Worm (Caenorhabditis elegans) whole organism, L4/young adult: Measurements from ENCODE around the gene cnc-9.
"Not testable (repeated sequence)": the region's sequence is repeated elsewhere in the genome, so short reads cannot be mapped to it uniquely, and the experiment has no call there.

Experiments used
- W03F9.2 ChIP-seq: fragments of 150-350 bp; optimal IDR thresholded peaks from 2 replicates; lab custom pipeline; 2014; ENCODE audit warnings: missing biosample characterization, missing genetic modification characterization
- dao-5 ChIP-seq: sonication (generic microtip); optimal IDR thresholded peaks from 2 replicates; lab custom pipeline; 2016; ENCODE audit warnings: missing genotype, missing genetic modification characterization, moderate library complexity, missing compliant biosample characterization
- him-1 ChIP-seq: sonication (generic microtip); optimal IDR thresholded peaks from 2 replicates; lab custom pipeline; 2016; ENCODE audit warnings: missing genotype, missing genetic modification reagents, missing genetic modification characterization, missing compliant biosample characterization

Gene cnc-9

ce11 chrV:7400095-7400494, at the start of gene cnc-9:
cnc-9 (minus strand) TSS chrV:7400195.
- TF ChIP-seq W03F9.2 (tag; lab: Kevin White, UChicago) (no peak), dao-5 (tag; lab: Kevin White, UChicago) (no peak), him-1 (tag; lab: Kevin White, UChicago) (no peak)

- TF ChIP-seq him-1 (tag; lab: Kevin White, UChicago), result no peak
- TF ChIP-seq dao-5 (tag; lab: Kevin White, UChicago), result no peak
- no peak for TF ChIP-seq W03F9.2 (tag; lab: Kevin White, UChicago)
These were observed 49.4 kb upstream of the cnc-9 start, which contains the start of gene try-12 for ce11 chrV:7449303-7449827. try-12 (plus strand) TSS chrV:7449353.

DNA sequence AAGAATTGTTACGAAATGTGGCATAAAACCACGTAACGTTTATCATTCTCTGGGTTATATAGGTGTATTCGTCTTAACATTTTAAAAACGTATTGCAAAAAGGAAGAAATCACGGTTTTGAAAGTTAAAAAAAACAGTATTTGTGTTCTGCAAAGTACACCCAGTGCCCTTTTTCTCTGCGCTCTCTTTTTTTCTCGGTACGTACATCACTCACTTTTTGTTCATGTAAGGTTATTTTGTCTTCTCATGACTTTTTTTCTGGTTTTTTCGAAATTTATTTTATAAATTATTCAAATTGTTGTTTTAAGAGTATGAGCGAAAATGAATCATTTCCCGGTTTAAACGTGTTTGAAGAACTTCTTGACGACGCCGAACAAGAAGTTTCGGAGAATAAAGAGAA, 47.0 kb upstream of the cnc-9 start, which contains the start of gene F25E5.5:
TSS of gene F25E5.5 (plus strand) at position 301 of the 400 bp plus-strand sequence.
- no peak for TF ChIP-seq dao-5 (tag; lab: Kevin White, UChicago)
- TF ChIP-seq W03F9.2 (tag; lab: Kevin White, UChicago), result no peak
- no peak for TF ChIP-seq him-1 (tag; lab: Kevin White, UChicago)

ce11 chrV:7444331-7444730, 44.3 kb upstream of the cnc-9 start, which contains the start of gene nhr-141:
nhr-141 (plus strand) TSS chrV:7444661.
- not testable (repeated sequence) for TF ChIP-seq dao-5, W03F9.2, him-1 (tag; lab: Kevin White, UChicago)

ce11 chrV:7439807-7440206, 39.8 kb upstream of the cnc-9 start, which contains the start of gene try-13:
try-13 (plus strand) TSS chrV:7440107.
- TF ChIP-seq him-1 (tag; lab: Kevin White, UChicago) (no peak), W03F9.2 (tag; lab: Kevin White, UChicago) (no peak), dao-5 (tag; lab: Kevin White, UChicago) (no peak)

DNA sequence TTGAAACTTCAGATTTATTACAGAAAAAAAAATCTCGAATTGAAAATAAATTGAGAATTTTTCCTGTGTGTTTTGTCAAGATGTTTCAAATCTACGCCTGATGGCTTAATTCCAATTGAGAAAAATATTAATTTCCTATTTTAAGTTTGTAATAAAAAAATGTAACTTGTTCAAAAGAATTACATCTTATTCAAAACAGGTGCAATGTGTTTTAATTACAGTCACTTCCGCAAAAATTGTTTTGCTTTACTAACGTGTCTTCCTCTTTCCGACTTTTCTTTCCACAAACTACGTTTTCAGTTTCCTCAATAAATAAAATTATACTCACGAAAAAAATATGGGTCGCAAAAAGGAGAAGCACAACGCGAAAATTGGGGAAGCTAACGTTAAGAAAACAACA, 38.0 kb upstream of the cnc-9 start, which contains the start of gene F25E5.16:
TSS of gene F25E5.16 (plus strand) at position 301 of the 400 bp plus-strand sequence.
- no peak for TF ChIP-seq dao-5 (tag; lab: Kevin White, UChicago)
- no peak for TF ChIP-seq W03F9.2 (tag; lab: Kevin White, UChicago)
- no peak for TF ChIP-seq him-1 (tag; lab: Kevin White, UChicago)

ce11 chrV:7437538-7437937, 37.5 kb upstream of the cnc-9 start, which contains the start of gene F25E5.9:
F25E5.9 (minus strand) TSS chrV:7437919.
- no peak for TF ChIP-seq dao-5 (tag; lab: Kevin White, UChicago)
- TF ChIP-seq him-1 (tag; lab: Kevin White, UChicago), result no peak
- TF ChIP-seq W03F9.2 (tag; lab: Kevin White, UChicago), result no peak

DNA sequence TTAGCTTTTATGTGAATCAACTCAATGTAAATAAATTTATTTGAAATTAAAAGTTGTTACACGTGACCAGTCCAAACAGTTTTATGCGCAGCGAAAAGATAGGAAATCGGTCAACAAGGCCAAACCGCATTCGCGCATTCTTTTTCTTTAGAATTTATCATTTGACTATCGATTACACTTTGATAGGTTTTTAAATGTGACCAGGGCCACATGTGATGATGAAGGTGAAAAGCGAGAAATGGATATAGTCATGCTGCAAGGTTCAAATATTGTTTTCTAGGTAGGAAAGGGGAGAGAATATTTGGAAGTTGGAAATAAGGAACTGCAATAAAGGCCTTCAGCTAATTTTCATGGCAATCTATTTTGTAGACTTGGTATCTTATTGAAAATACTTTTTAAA, 36.9 kb upstream of the cnc-9 start:
- TF ChIP-seq W03F9.2 (tag; lab: Kevin White, UChicago) (no peak), dao-5 (tag; lab: Kevin White, UChicago) (no peak), him-1 (tag; lab: Kevin White, UChicago) (no peak)

DNA sequence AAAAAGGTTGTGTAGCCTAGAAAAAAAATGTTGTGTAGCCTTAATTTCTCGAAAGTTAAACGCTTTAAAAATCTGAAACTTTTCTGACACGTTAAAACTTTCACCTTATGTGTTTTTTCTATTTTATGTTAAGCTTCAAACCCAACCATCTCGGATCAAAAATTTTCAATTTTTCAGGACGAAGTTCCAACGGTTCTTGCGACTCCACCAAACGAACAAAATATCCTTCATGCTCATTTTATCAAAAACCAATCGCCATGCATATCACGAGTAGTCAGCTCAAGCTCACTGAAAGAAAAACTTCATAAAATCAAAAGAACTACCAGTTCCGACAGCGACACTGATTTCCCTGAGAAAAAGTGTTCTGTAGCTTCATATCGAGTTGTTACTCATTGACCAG, 36.5 kb upstream of the cnc-9 start:
- TF ChIP-seq him-1 (tag; lab: Kevin White, UChicago) (no peak), W03F9.2 (tag; lab: Kevin White, UChicago) (no peak), dao-5 (tag; lab: Kevin White, UChicago) (no peak)

DNA sequence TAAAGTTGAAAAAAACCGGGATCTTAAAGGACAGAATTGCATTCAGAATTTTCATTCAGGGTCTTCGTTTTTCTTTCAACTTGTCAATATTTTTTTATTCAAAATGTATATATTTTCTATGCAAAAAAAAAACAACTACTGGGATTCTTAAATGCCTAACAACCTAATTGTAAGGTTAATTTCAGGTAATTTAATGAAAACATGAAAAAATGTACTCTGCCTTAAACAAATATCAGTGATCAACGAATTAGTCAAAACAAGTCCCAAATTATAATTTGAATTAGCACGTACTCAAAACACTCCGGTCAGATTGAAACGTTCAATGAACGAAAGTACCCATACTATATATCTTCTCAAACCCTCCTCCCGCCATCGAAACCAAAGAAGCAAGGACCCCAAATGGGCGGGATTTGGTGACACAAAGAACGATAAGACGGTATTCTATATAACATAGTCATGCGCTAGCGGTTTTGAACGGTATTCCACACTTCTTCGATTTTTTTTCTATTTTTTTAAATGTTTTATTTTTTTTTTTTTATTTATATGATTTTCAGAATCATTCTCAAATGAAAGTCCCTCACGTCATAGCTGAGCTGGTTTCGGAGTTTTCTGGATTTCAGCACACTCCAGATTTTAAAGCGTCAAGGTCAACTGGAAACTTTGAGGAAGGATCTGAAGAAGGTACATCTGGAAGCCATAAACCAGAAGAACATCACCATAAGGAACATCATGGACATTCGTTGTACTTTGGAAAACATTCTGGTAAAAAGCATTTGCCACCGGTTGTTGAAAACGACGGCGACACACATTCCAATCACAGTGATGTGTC, 35.6 kb upstream of the cnc-9 start, which contains the start of the genes ddo-2 and F25E5.8:
TSS of gene ddo-2 (minus strand) at position 330 of the 829 bp plus-strand sequence.
TSS of gene F25E5.8 (plus strand) at position 555 of the 829 bp plus-strand sequence.
- TF ChIP-seq W03F9.2 (tag; lab: Kevin White, UChicago), result no peak
- TF ChIP-seq him-1 (tag; lab: Kevin White, UChicago), result no peak
- no peak for TF ChIP-seq dao-5 (tag; lab: Kevin White, UChicago)

DNA sequence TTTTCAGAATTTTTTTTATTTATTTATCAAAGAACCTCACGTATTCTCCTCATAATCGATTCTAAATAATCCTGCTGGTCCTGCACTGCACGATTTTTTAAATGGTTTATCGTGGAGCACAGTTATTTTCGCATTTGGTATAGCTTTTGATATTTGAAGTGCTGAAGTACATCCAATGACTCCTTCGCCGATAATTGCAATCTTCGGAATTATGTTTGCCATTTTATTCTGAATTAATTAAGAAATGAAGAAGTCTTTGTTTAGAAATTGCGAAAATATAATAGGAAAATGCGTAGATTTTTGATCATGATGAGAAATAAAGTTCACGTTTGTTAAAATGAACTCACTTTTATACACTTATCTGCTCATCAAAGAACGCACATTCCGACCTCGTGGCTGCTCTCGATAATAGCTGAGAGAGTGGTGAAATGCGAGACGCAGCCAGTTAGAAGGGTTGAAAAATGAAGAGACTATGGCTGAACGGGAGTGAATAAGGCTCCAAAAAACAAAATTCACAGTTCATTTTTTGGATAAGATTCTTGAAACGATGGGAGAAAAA, 34.9 kb upstream of the cnc-9 start:
- TF ChIP-seq W03F9.2 (tag; lab: Kevin White, UChicago), result peak; percentile 0
- TF ChIP-seq him-1 (tag; lab: Kevin White, UChicago), result no peak

DNA sequence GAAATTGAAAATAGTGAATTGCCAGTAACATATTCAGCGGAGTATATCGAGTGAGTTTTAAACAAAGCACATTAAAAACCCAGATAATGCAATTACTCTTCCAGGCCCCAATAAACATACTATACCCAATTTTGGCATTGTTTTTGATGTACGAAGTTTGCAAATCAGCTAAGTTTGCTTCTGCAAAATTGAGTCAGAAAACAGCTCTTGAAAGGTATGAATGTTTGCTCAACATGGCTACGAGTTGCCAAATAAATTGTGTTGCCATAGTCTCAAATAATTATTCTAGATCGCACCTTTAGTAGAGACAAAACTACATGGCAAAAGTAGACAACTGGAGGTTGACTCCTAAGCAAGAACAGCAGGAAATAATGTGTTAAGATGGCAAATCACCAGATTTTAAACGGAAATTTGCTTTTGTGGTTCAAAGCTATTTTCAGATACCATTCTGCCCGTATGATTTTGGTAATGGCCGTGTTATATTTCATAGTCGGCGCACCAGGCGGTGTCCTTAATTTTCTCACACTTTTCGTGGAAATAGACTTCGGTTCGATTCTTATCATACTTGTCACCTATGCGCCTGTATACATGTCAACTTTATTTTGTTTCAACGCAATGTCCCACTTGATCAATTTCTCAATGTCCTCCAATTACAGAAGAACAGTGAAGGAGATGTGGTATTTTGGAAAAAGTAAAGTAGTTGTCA, 32.6 kb upstream of the cnc-9 start:
- no peak for TF ChIP-seq him-1 (tag; lab: Kevin White, UChicago)
- no peak for TF ChIP-seq dao-5 (tag; lab: Kevin White, UChicago)
- TF ChIP-seq W03F9.2 (tag; lab: Kevin White, UChicago), result no peak
